Worm (Caenorhabditis elegans) whole organism, midembryonic: ENCODE data around the gene sel-7.

Source experiments
- cog-1 ChIP-seq: sonication (generic microtip); optimal IDR thresholded peaks from 2 replicates; lab custom pipeline; 2016; ENCODE audit warnings: missing genetic modification characterization, missing compliant biosample characterization
- flt-1 ChIP-seq: fragments of 200-800 bp; sonication (Bioruptor generic); IDR thresholded peaks from 2 replicates; pipeline ENCODE4 v1.3.6; 2022; ENCODE audit warnings: missing genetic modification characterization, missing compliant biosample characterization
- ztf-23 ChIP-seq: fragments of 200-800 bp; sonication (Bioruptor generic); IDR thresholded peaks from 2 replicates; pipeline ENCODE4 v1.3.6; 2022; ENCODE audit warnings: missing genetic modification reagents, missing genetic modification characterization, missing compliant biosample characterization

ce11 chrX:14340381-14340780 lies at the start of gene sel-7:
- TF ChIP-seq flt-1 (GFP tag; lab: Robert Waterston, UW) (no peak), ztf-23 (no peak), cog-1 (tag; lab: Kevin White, UChicago) (no peak)
